Fruit fly (Drosophila melanogaster) whole organism, wandering third instar larva: ENCODE results near the gene LysD.

ENCODE experiments used
- Dif ChIP-seq: fragments of 200-275, 200-300 bp; sonication (Bioruptor generic); optimal IDR thresholded peaks from 2 replicates; lab custom pipeline; 2018; ENCODE audit warnings: missing biosample characterization, missing genetic modification characterization; ENCODE audit not compliant: partially characterized antibody
- Hr83 ChIP-seq: fragments of 200-300 bp; sonication (Bioruptor generic); optimal IDR thresholded peaks from 2 replicates; lab custom pipeline; 2016; ENCODE audit warnings: missing biosample characterization, mild to moderate bottlenecking, missing genetic modification characterization, moderate library complexity; ENCODE audit not compliant: poor library complexity, severe bottlenecking
- OdsH ChIP-seq: fragments of 200-800 bp; sonication (Bioruptor generic); optimal IDR thresholded peaks from 2 replicates; lab custom pipeline; 2016; ENCODE audit warnings: missing biosample characterization, mild to moderate bottlenecking, missing genetic modification characterization
- Vsx2 ChIP-seq: fragments of 200-300, 225-300 bp; sonication (Bioruptor generic); optimal IDR thresholded peaks from 2 replicates; lab custom pipeline; 2018; ENCODE audit warnings: missing biosample characterization, missing genetic modification characterization; ENCODE audit not compliant: partially characterized antibody
- dl ChIP-seq, 2 experiments: fragments of 175-275, 200-275 bp in 1 of 2; fragments of 200-275 bp in 1 of 2; sonication (Bioruptor generic); optimal IDR thresholded peaks; lab custom pipeline; 2018; ENCODE audit warnings: mild to moderate bottlenecking in 2 of 2, missing biosample characterization in 2 of 2, missing genetic modification characterization in 2 of 2, moderate library complexity in 2 of 2; ENCODE audit not compliant: partially characterized antibody in 2 of 2, insufficient read depth in 1 of 2
- dsf ChIP-seq: sonication (Bioruptor generic); optimal IDR thresholded peaks from 2 replicates; lab custom pipeline; 2016; ENCODE audit warnings: missing biosample characterization, missing genetic modification characterization, borderline replicate concordance
- sv ChIP-seq: fragments of 200-800 bp; sonication (Bioruptor generic); optimal IDR thresholded peaks from 3 replicates; lab custom pipeline; 2016; ENCODE audit warnings: missing biosample characterization, missing genetic modification characterization

The LysD gene

DNA sequence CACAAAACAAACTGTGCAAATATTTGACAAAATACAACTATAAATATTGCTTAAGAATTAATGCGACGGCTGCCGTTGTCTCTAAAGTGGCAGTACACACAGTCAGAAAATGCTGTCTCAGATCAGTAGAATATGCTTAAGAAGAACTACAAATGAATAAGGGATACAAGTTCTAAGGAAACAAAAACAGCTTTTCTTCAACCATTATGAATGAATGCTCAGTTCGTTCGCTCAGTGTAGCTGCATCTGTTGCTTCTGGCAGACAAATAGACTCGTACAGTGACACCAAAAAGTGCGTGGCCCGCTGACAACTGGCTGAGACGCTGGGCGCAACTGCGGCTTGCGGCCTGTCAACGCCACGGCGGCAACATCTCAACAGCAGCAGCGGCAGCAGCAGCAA lies 45.2 kb downstream of the LysD start:
- no peak for TF ChIP-seq Hr83
- no peak for TF ChIP-seq OdsH (GFP tag; lab: Kevin White, UChicago)
- no peak for TF ChIP-seq Vsx2
- TF ChIP-seq dsf (GFP tag; lab: Kevin White, UChicago), result no peak
- TF ChIP-seq dl (GFP tag; optimal IDR thresholded peaks at IDR 0.05; lab: Kevin White, UChicago; ENCODE audit: insufficient read depth in 1 of 2, partially characterized antibody in 2 of 2), result no peak
- no peak for TF ChIP-seq sv (GFP tag; lab: Kevin White, UChicago)
- TF ChIP-seq Dif (GFP tag; lab: Kevin White, UChicago), result no peak
